Worm (Caenorhabditis elegans): ENCODE measurements around the gene sao-1.

ce11 chrV:13992485-13992884, 28.8 kb downstream of the sao-1 start, which contains the start of gene droe-4:
- TF ChIP-seq nhr-237 (tag; optimal IDR thresholded peaks at IDR 0.05) (no peak), sem-2 (GFP tag; optimal IDR thresholded peaks at IDR 0.05) (no peak), nhr-76 (tag; optimal IDR thresholded peaks at IDR 0.05) (no peak), unc-62 (GFP tag; optimal IDR thresholded peaks at IDR 0.05) (no peak), lsy-2 (tag; optimal IDR thresholded peaks at IDR 0.05) (no peak), ceh-39 (tag; optimal IDR thresholded peaks at IDR 0.05) (no peak), sptf-1 (tag; optimal IDR thresholded peaks at IDR 0.05) (no peak), snpc-4 (tag; optimal IDR thresholded peaks at IDR 0.05) (no peak), ces-1 (GFP tag; optimal IDR thresholded peaks at IDR 0.05) (no peak)

Data from whole organism, mixed stage, embryonic.